Fruit fly (Drosophila melanogaster): ENCODE data around the gene CG17026.

dm6 chr3L:16017528-16018250 lies 42.5 kb downstream of the CG17026 start:
- TF ChIP-seq B-H1 (GFP tag; IDR thresholded peaks at IDR 0.05), result no peak
- no peak for TF ChIP-seq CG7928 (GFP tag; optimal IDR thresholded peaks at IDR 0.05)
- no peak for TF ChIP-seq CG12071 (GFP tag; optimal IDR thresholded peaks at IDR 0.05)
- TF ChIP-seq bsh (GFP tag; optimal IDR thresholded peaks at IDR 0.05), result no peak
- TF ChIP-seq CG12659 (GFP tag; optimal IDR thresholded peaks at IDR 0.05), result no peak
- no peak for TF ChIP-seq NFAT (GFP tag; IDR thresholded peaks at IDR 0.05)
- no peak for TF ChIP-seq Neu2 (GFP tag; optimal IDR thresholded peaks at IDR 0.05; ENCODE audit: borderline replicate concordance)
- no peak for TF ChIP-seq CG8478 (optimal IDR thresholded peaks at IDR 0.05)
- TF ChIP-seq pum (GFP tag; optimal IDR thresholded peaks at IDR 0.05), result no peak
- no peak for TF ChIP-seq CG14667 (GFP tag; IDR thresholded peaks at IDR 0.05)
- TF ChIP-seq CG9876 (GFP tag; optimal IDR thresholded peaks at IDR 0.05), result no peak
- TF ChIP-seq Fer1 (GFP tag; optimal IDR thresholded peaks at IDR 0.05), result no peak
- TF ChIP-seq Scr (GFP tag; IDR thresholded peaks at IDR 0.05; ENCODE audit: partially characterized antibody), result no peak

All from whole organism, embryonic.